Worm (Caenorhabditis elegans) whole organism, midembryonic: ENCODE data around the gene C54F6.15.

Experiments
- cog-1 ChIP-seq: sonication (generic microtip); optimal IDR thresholded peaks from 2 replicates; lab custom pipeline; 2016; ENCODE audit warnings: missing genetic modification characterization, missing compliant biosample characterization
- flt-1 ChIP-seq: fragments of 200-800 bp; sonication (Bioruptor generic); IDR thresholded peaks from 2 replicates; pipeline ENCODE4 v1.3.6; 2022; ENCODE audit warnings: missing genetic modification characterization, missing compliant biosample characterization
- klf-2 ChIP-seq: fragments of 200-800 bp; sonication (Bioruptor generic); conservative IDR thresholded peaks from 2 replicates; pipeline ENCODE4 v1.3.6; 2022; ENCODE audit warnings: missing genetic modification reagents, missing genetic modification characterization, missing compliant biosample characterization
- med-1 ChIP-seq: sonication (generic microtip); optimal IDR thresholded peaks from 2 replicates; lab custom pipeline; 2017; ENCODE audit warnings: missing genetic modification characterization, mild to moderate bottlenecking, missing compliant biosample characterization, antibody characterized with exemption, missing genetic modification reagents; ENCODE audit not compliant: insufficient read depth
- ref-1 ChIP-seq: fragments of 200-800 bp; sonication (Bioruptor generic); conservative IDR thresholded peaks from 2 replicates; pipeline ENCODE4 v1.3.6; 2022; ENCODE audit warnings: missing genetic modification reagents, missing genetic modification characterization, missing compliant biosample characterization
- tab-1 ChIP-seq: fragments of 200-800 bp; sonication (Bioruptor generic); IDR thresholded peaks from 2 replicates; pipeline ENCODE4 v1.3.6; 2022; ENCODE audit warnings: missing genetic modification characterization, missing compliant biosample characterization
- ztf-23 ChIP-seq: fragments of 200-800 bp; sonication (Bioruptor generic); IDR thresholded peaks from 2 replicates; pipeline ENCODE4 v1.3.6; 2022; ENCODE audit warnings: missing genetic modification reagents, missing genetic modification characterization, missing compliant biosample characterization
- ztf-29 ChIP-seq: fragments of 200-800 bp; sonication (Bioruptor generic); IDR thresholded peaks from 2 replicates; pipeline ENCODE4 v1.3.6; 2022; ENCODE audit warnings: missing genetic modification reagents, missing genetic modification characterization, missing compliant biosample characterization

- TF ChIP-seq med-1 (GFP tag; lab: Kevin White, UChicago) (no peak), flt-1 (GFP tag; lab: Robert Waterston, UW) (no peak), cog-1 (tag; lab: Kevin White, UChicago) (no peak), ref-1 (GFP tag; lab: Robert Waterston, UW) (no peak), tab-1 (GFP tag; lab: Robert Waterston, UW) (no peak), klf-2 (no peak), ztf-23 (no peak), ztf-29 (GFP tag; lab: Robert Waterston, UW) (no peak)
Measured at ce11 chrV:7472815-7473214, 49.4 kb downstream of the C54F6.15 start, which contains the start of gene str-28.
